Worm (Caenorhabditis elegans) whole organism, L3 larva: Measurements from ENCODE around the gene F26D2.3.

Experiments used
- R02D3.7 ChIP-seq: fragments of 150-350 bp; optimal IDR thresholded peaks from 2 replicates; lab custom pipeline; 2014; ENCODE audit warnings: missing biosample characterization, missing genetic modification characterization
- ama-1 ChIP-seq: fragments of 150-350 bp; optimal IDR thresholded peaks from 2 replicates; lab custom pipeline; 2018
- ceh-16 ChIP-seq: sonication (generic microtip); optimal IDR thresholded peaks from 2 replicates; lab custom pipeline; 2017; ENCODE audit warnings: missing biosample characterization, missing genetic modification characterization
- egl-27 ChIP-seq: sonication (generic microtip); optimal IDR thresholded peaks from 4 replicates; lab custom pipeline; 2017; ENCODE audit warnings: missing biosample characterization, missing genetic modification reagents, missing genetic modification characterization
- fkh-10 ChIP-seq: sonication (generic microtip); optimal IDR thresholded peaks from 2 replicates; lab custom pipeline; 2017; ENCODE audit warnings: missing biosample characterization, missing genetic modification reagents, missing genetic modification characterization
- jun-1 ChIP-seq: fragments of 150-350 bp; optimal IDR thresholded peaks from 2 replicates; lab custom pipeline; 2014; ENCODE audit warnings: missing biosample characterization, missing genetic modification reagents, missing genetic modification characterization
- lsy-12 ChIP-seq: sonication (generic microtip); optimal IDR thresholded peaks from 2 replicates; lab custom pipeline; 2016; ENCODE audit warnings: mild to moderate bottlenecking, missing genetic modification characterization, missing compliant biosample characterization
- nhr-11 ChIP-seq: fragments of 150-350 bp; optimal IDR thresholded peaks from 2 replicates; lab custom pipeline; 2014; ENCODE audit warnings: missing biosample characterization, missing genetic modification characterization
- nhr-23 ChIP-seq: fragments of 150-350 bp; optimal IDR thresholded peaks from 2 replicates; lab custom pipeline; 2014; ENCODE audit warnings: missing biosample characterization, missing genetic modification reagents, missing genetic modification characterization
- nhr-237 ChIP-seq: fragments of 150-350 bp; optimal IDR thresholded peaks from 2 replicates; lab custom pipeline; 2014; ENCODE audit warnings: missing biosample characterization, missing genetic modification characterization
- nhr-67 ChIP-seq: fragments of 150-350 bp; optimal IDR thresholded peaks from 2 replicates; lab custom pipeline; 2014; ENCODE audit warnings: missing biosample characterization, missing genetic modification characterization
- nhr-77 ChIP-seq: fragments of 150-350 bp; optimal IDR thresholded peaks from 2 replicates; lab custom pipeline; 2014; ENCODE audit warnings: missing biosample characterization, missing genetic modification characterization
- unc-62 ChIP-seq: fragments of 150-350 bp; sonication (generic microtip); optimal IDR thresholded peaks from 4 replicates; lab custom pipeline; 2014; ENCODE audit warnings: missing biosample characterization, missing genetic modification reagents, missing genetic modification characterization
- zag-1 ChIP-seq: fragments of 150-350 bp; optimal IDR thresholded peaks from 2 replicates; lab custom pipeline; 2014; ENCODE audit warnings: missing biosample characterization, missing genetic modification characterization

DNA sequence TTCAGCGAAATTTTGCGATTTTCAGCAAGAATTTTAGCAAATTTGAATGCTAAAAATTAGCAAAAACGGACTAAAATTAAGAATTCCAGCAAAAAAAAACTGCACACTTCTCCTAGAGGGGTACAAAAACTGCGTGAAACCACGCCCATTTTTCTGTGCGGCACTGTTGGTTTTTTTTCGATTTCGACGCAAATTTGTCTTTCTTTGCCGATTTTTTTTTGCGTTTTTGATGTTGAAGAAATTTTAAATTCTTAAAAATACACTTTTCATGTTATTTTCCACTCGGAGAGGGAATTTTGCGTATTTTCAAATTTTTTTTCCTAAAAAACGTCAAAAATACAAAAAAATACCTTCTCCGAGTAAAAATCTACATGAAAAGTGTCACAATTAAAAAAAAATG is 3.8 kb upstream of the F26D2.3 start, which contains the start of gene syp-1:
- TF ChIP-seq nhr-237 (tag; lab: Kevin White, UChicago): no peak
- TF ChIP-seq nhr-77 (tag; lab: Kevin White, UChicago): no peak
- no peak for TF ChIP-seq nhr-67 (tag; lab: Kevin White, UChicago)
- TF ChIP-seq egl-27: no peak
- no peak for TF ChIP-seq zag-1 (tag; lab: Kevin White, UChicago)
- TF ChIP-seq lsy-12 (tag; lab: Kevin White, UChicago): no peak
- no peak for TF ChIP-seq R02D3.7 (tag; lab: Kevin White, UChicago)
- no peak for TF ChIP-seq ceh-16 (tag; lab: Kevin White, UChicago)
- TF ChIP-seq ama-1 (lab: Kevin White, UChicago): no peak
- no peak for TF ChIP-seq nhr-11 (tag; lab: Kevin White, UChicago)
- TF ChIP-seq jun-1: no peak
- no peak for TF ChIP-seq unc-62 (GFP tag; lab: Kevin White, UChicago)
- TF ChIP-seq nhr-23: no peak
- no peak for TF ChIP-seq fkh-10 (GFP tag; lab: Kevin White, UChicago)
